Worm (Caenorhabditis elegans) whole organism, L2 larva: ENCODE measurements around the gene fbxc-17.

ENCODE experiments used
- C34F6.9 ChIP-seq: fragments of 150-350 bp; optimal IDR thresholded peaks from 2 replicates; lab custom pipeline; 2014; ENCODE audit warnings: missing biosample characterization, missing genetic modification characterization
- R02D3.7 ChIP-seq: fragments of 150-350 bp; optimal IDR thresholded peaks from 2 replicates; lab custom pipeline; 2014; ENCODE audit warnings: missing biosample characterization, missing genetic modification characterization
- ZK546.5 ChIP-seq: sonication (generic microtip); optimal IDR thresholded peaks from 2 replicates; lab custom pipeline; 2017; ENCODE audit warnings: missing biosample characterization, missing genetic modification characterization
- alr-1 ChIP-seq: fragments of 150-350 bp; optimal IDR thresholded peaks from 2 replicates; lab custom pipeline; 2014; ENCODE audit warnings: missing biosample characterization, missing genetic modification characterization
- blmp-1 ChIP-seq: sonication (generic microtip); optimal IDR thresholded peaks from 2 replicates; lab custom pipeline; 2017; ENCODE audit warnings: missing genetic modification characterization, mild to moderate bottlenecking, missing compliant biosample characterization, antibody characterized with exemption, moderate library complexity; ENCODE audit not compliant: insufficient read depth
- ceh-16 ChIP-seq: fragments of 150-350 bp; optimal IDR thresholded peaks from 2 replicates; lab custom pipeline; 2014; ENCODE audit warnings: missing biosample characterization, missing genetic modification characterization
- crh-2 ChIP-seq: sonication (generic microtip); optimal IDR thresholded peaks from 2 replicates; lab custom pipeline; 2017; ENCODE audit warnings: missing biosample characterization, missing genetic modification characterization
- dmd-4 ChIP-seq: sonication (generic microtip); optimal IDR thresholded peaks from 2 replicates; lab custom pipeline; 2017; ENCODE audit warnings: missing biosample characterization, missing genetic modification characterization
- egl-27 ChIP-seq: sonication (generic microtip); optimal IDR thresholded peaks from 3 replicates; lab custom pipeline; 2017; ENCODE audit warnings: missing biosample characterization, missing genetic modification reagents, missing genetic modification characterization
- elt-3 ChIP-seq: sonication (generic microtip); optimal IDR thresholded peaks from 2 replicates; lab custom pipeline; 2017; ENCODE audit warnings: missing biosample characterization, missing genetic modification characterization
- fos-1 ChIP-seq: fragments of 150-350 bp; optimal IDR thresholded peaks from 2 replicates; lab custom pipeline; 2014; ENCODE audit warnings: missing biosample characterization, missing genetic modification characterization
- gmeb-1 ChIP-seq: fragments of 150-350 bp; optimal IDR thresholded peaks from 2 replicates; lab custom pipeline; 2014; ENCODE audit warnings: missing biosample characterization, missing genetic modification characterization
- lin-39 ChIP-seq: fragments of 150-350 bp; optimal IDR thresholded peaks from 2 replicates; lab custom pipeline; 2014; ENCODE audit warnings: missing biosample characterization, missing genetic modification reagents, missing genetic modification characterization
- lsy-2 ChIP-seq, 2 experiments: fragments of 150-350 bp in 1 of 2; sonication (generic microtip) in 1 of 2; optimal IDR thresholded peaks; 2 replicates each; lab custom pipeline; 2014 to 2017; ENCODE audit warnings: missing biosample characterization in 2 of 2, missing genetic modification characterization in 2 of 2
- mab-5 ChIP-seq: fragments of 150-350 bp; optimal IDR thresholded peaks from 2 replicates; lab custom pipeline; 2014; ENCODE audit warnings: missing biosample characterization, missing genetic modification characterization
- mbf-1 ChIP-seq: sonication (generic microtip); optimal IDR thresholded peaks from 2 replicates; lab custom pipeline; 2017; ENCODE audit warnings: missing biosample characterization, missing genetic modification characterization
- mdl-1 ChIP-seq, 2 experiments: fragments of 150-350 bp in 1 of 2; sonication (generic microtip) in 1 of 2; optimal IDR thresholded peaks; 2 replicates each; lab custom pipeline; 2017; ENCODE audit warnings: missing biosample characterization in 2 of 2, missing genetic modification characterization in 2 of 2
- nhr-10 ChIP-seq: sonication (generic microtip); optimal IDR thresholded peaks from 2 replicates; lab custom pipeline; 2017; ENCODE audit warnings: missing biosample characterization, missing genetic modification characterization
- nhr-11 ChIP-seq: fragments of 150-350 bp; optimal IDR thresholded peaks from 2 replicates; lab custom pipeline; 2014; ENCODE audit warnings: missing biosample characterization, missing genetic modification characterization
- nhr-12 ChIP-seq: fragments of 150-350 bp; optimal IDR thresholded peaks from 2 replicates; lab custom pipeline; 2014; ENCODE audit warnings: missing biosample characterization, missing genetic modification characterization
- nhr-129 ChIP-seq: fragments of 150-350 bp; optimal IDR thresholded peaks from 2 replicates; lab custom pipeline; 2014; ENCODE audit warnings: missing biosample characterization, missing genetic modification characterization
- nhr-21 ChIP-seq: fragments of 150-350 bp; optimal IDR thresholded peaks from 2 replicates; lab custom pipeline; 2014; ENCODE audit warnings: missing biosample characterization, missing genetic modification characterization
- nhr-23 ChIP-seq: fragments of 150-350 bp; optimal IDR thresholded peaks from 2 replicates; lab custom pipeline; 2014; ENCODE audit warnings: missing biosample characterization, missing genetic modification reagents, missing genetic modification characterization
- nhr-237 ChIP-seq: fragments of 150-350 bp; optimal IDR thresholded peaks from 2 replicates; lab custom pipeline; 2014; ENCODE audit warnings: missing biosample characterization, missing genetic modification characterization
- nhr-25 ChIP-seq: fragments of 150-350 bp; sonication (generic microtip); optimal IDR thresholded peaks from 3 replicates; lab custom pipeline; 2014; ENCODE audit warnings: missing biosample characterization, missing genetic modification characterization
- nhr-77 ChIP-seq: fragments of 150-350 bp; optimal IDR thresholded peaks from 2 replicates; lab custom pipeline; 2014; ENCODE audit warnings: missing biosample characterization, missing genetic modification characterization
- peb-1 ChIP-seq: fragments of 150-350 bp; optimal IDR thresholded peaks from 2 replicates; lab custom pipeline; 2014; ENCODE audit warnings: missing biosample characterization, missing genetic modification characterization
- sem-4 ChIP-seq: fragments of 150-350 bp; optimal IDR thresholded peaks from 2 replicates; lab custom pipeline; 2014; ENCODE audit warnings: missing biosample characterization, missing genetic modification reagents, missing genetic modification characterization
- skn-1 ChIP-seq: sonication (generic microtip); optimal IDR thresholded peaks from 2 replicates; lab custom pipeline; 2017; ENCODE audit warnings: missing biosample characterization, missing genetic modification characterization
- sma-3 ChIP-seq: sonication (generic microtip); optimal IDR thresholded peaks from 2 replicates; lab custom pipeline; 2016; ENCODE audit warnings: missing genetic modification reagents, missing genetic modification characterization, missing compliant biosample characterization
- sma-9 ChIP-seq, 2 experiments: fragments of 150-350 bp in 1 of 2; sonication (generic microtip) in 1 of 2; optimal IDR thresholded peaks; 2 replicates each; lab custom pipeline; 2014 to 2016; ENCODE audit warnings: missing genetic modification characterization in 2 of 2, mild to moderate bottlenecking in 1 of 2, missing biosample characterization in 1 of 2, missing compliant biosample characterization in 1 of 2, missing genetic modification reagents in 1 of 2, moderate library complexity in 1 of 2
- snpc-4 ChIP-seq: fragments of 150-350 bp; optimal IDR thresholded peaks from 2 replicates; lab custom pipeline; 2014; ENCODE audit warnings: missing biosample characterization, missing genetic modification characterization
- unc-39 ChIP-seq: fragments of 150-350 bp; optimal IDR thresholded peaks from 2 replicates; lab custom pipeline; 2014; ENCODE audit warnings: missing biosample characterization, missing genetic modification characterization
- zag-1 ChIP-seq: fragments of 150-350 bp; optimal IDR thresholded peaks from 2 replicates; lab custom pipeline; 2014; ENCODE audit warnings: missing biosample characterization, missing genetic modification characterization
- ztf-1 ChIP-seq: fragments of 200-800 bp; sonication (Bioruptor generic); conservative IDR thresholded peaks from 2 replicates; pipeline ENCODE4 v1.3.6; 2022; ENCODE audit warnings: missing genetic modification characterization, missing compliant biosample characterization
- ztf-11 ChIP-seq: sonication (generic microtip); optimal IDR thresholded peaks from 2 replicates; lab custom pipeline; 2017; ENCODE audit warnings: missing biosample characterization, missing genetic modification characterization
- ztf-4 ChIP-seq: fragments of 150-350 bp; optimal IDR thresholded peaks from 2 replicates; lab custom pipeline; 2014; ENCODE audit warnings: missing biosample characterization, missing genetic modification characterization

The fbxc-17 gene

ce11 chrII:948091-948490, 30.9 kb downstream of the fbxc-17 start, which contains the start of gene fbxc-32:
Gene fbxc-32, minus strand, starts transcription at chrII:948191.
- TF ChIP-seq elt-3 (tag; lab: Kevin White, UChicago) (no peak), nhr-129 (tag; lab: Kevin White, UChicago) (no peak), nhr-77 (tag; lab: Kevin White, UChicago) (no peak), egl-27 (tag; lab: Kevin White, UChicago) (no peak), crh-2 (tag; lab: Kevin White, UChicago) (no peak), sma-3 (no peak), nhr-237 (tag; lab: Kevin White, UChicago) (no peak), ZK546.5 (tag; lab: Kevin White, UChicago) (no peak), blmp-1 (tag; lab: Kevin White, UChicago) (no peak), lsy-2 (tag; optimal IDR thresholded peaks at IDR 0.05; lab: Kevin White, UChicago) (no peak), nhr-12 (tag; lab: Kevin White, UChicago) (no peak), R02D3.7 (no peak), nhr-10 (no peak), ceh-16 (tag; lab: Kevin White, UChicago) (no peak), ztf-11 (tag; lab: Kevin White, UChicago) (no peak), ztf-4 (tag; lab: Kevin White, UChicago) (no peak), nhr-23 (no peak), nhr-11 (tag; lab: Kevin White, UChicago) (no peak), nhr-21 (tag; lab: Kevin White, UChicago) (no peak)
- TF ChIP-seq, all 48 proteins: peak for 0

DNA sequence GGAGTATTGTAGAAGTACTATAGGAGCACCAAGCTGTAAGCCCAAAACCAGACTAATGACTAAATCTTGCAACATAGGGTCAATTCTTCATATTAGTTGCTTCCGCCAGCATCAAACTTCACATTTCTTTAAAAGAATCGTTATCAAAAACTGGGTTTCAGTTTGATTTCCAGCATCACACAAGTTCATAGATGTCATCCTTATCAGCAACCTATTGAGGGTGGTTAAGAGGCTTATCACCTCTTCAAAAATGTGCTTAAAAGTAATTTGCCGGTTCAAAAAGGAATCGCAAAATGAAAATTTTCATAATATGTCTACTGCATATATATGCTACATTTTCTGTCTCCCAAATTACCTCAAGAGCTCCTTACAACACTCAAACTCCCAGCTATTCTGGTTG, 35.3 kb downstream of the fbxc-17 start, which contains the start of gene clec-43:
clec-43 (plus strand) TSS at position 294 of the 400 bp plus-strand sequence.
- no peak for TF ChIP-seq C34F6.9 (tag; lab: Kevin White, UChicago)
- no peak for TF ChIP-seq dmd-4
- peak; percentile 71 for TF ChIP-seq fos-1 (tag; lab: Kevin White, UChicago)

DNA sequence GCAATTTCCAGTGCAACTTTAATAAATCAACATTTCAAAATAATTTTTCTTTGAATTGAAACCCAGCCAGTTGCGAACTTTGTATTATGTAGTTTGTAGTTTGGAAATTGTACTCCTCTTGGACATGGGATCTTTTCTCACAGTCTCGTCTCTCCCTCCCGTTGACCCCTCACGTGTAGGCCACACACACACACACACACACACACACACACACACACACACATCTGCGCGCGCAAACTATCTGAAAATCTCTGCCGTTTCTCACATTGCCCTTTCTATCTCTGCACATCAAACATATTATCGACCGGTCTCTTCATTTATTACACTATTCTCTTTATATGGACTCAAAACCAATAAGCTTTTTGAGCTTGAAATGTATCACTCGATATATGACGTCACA, 38.3 kb downstream of the fbxc-17 start, which contains the start of gene fbxc-36:
fbxc-36 (plus strand) TSS at position 205 of the 400 bp plus-strand sequence.
- TF ChIP-seq alr-1 (tag; lab: Kevin White, UChicago) (no peak), skn-1 (no peak), C34F6.9 (tag; lab: Kevin White, UChicago) (no peak), nhr-11 (tag; lab: Kevin White, UChicago) (no peak), nhr-23 (no peak), nhr-25 (tag; lab: Kevin White, UChicago) (no peak), nhr-237 (tag; lab: Kevin White, UChicago) (no peak), mbf-1 (tag; lab: Kevin White, UChicago) (no peak)

ce11 chrII:938549-938948, 40.5 kb downstream of the fbxc-17 start, which contains the start of gene R07C3.3:
Gene R07C3.3, plus strand, starts transcription at chrII:938849.
- TF ChIP-seq sma-3 (no peak), sem-4 (tag; lab: Kevin White, UChicago) (no peak), snpc-4 (no peak), peb-1 (tag; lab: Kevin White, UChicago) (no peak), nhr-77 (tag; lab: Kevin White, UChicago) (no peak), lin-39 (no peak), nhr-25 (tag; lab: Kevin White, UChicago) (no peak), fos-1 (tag; lab: Kevin White, UChicago) (no peak), egl-27 (tag; lab: Kevin White, UChicago) (no peak), nhr-23 (no peak), sma-9 (GFP tag; optimal IDR thresholded peaks at IDR 0.05; lab: Kevin White, UChicago) (no peak), sma-9 (tag; optimal IDR thresholded peaks at IDR 0.05; lab: Kevin White, UChicago) (no peak), zag-1 (no peak), mdl-1 (tag; optimal IDR thresholded peaks at IDR 0.05; lab: Kevin White, UChicago) (no peak), R02D3.7 (no peak)

DNA sequence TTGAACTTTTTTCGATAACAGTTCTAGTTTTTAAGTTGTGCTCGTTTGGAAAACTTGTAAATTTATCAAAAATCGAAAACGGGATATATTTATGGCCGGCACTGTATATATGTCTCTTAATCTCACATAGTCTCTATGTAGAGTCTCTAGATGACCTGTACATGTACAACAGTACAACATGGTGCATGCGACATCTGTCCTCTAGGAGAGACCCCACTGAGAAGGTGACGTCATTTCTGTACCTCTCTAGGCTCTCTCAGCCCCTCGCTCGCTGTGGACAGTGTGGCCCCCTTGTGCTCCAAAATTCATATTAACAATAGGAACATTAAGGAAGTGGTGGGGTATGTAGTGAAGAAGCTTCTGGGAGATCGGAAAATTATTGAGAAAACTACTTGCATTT, 41.8 kb downstream of the fbxc-17 start:
- no peak for TF ChIP-seq nhr-25 (tag; lab: Kevin White, UChicago)
- TF ChIP-seq nhr-12 (tag; lab: Kevin White, UChicago), result no peak
- TF ChIP-seq nhr-10, result no peak
- no peak for TF ChIP-seq ztf-1 (GFP tag; lab: Robert Waterston, UW)
- no peak for TF ChIP-seq sem-4 (tag; lab: Kevin White, UChicago)
- no peak for TF ChIP-seq sma-9 (GFP tag; optimal IDR thresholded peaks at IDR 0.05; lab: Kevin White, UChicago)
- no peak for TF ChIP-seq sma-9 (tag; optimal IDR thresholded peaks at IDR 0.05; lab: Kevin White, UChicago)
- TF ChIP-seq ceh-16 (tag; lab: Kevin White, UChicago), result no peak
- no peak for TF ChIP-seq crh-2 (tag; lab: Kevin White, UChicago)
- no peak for TF ChIP-seq ZK546.5 (tag; lab: Kevin White, UChicago)
- no peak for TF ChIP-seq mab-5
- TF ChIP-seq nhr-21 (tag; lab: Kevin White, UChicago), result no peak
- no peak for TF ChIP-seq gmeb-1
- no peak for TF ChIP-seq egl-27 (tag; lab: Kevin White, UChicago)
- TF ChIP-seq unc-39 (tag; lab: Kevin White, UChicago), result no peak
